Worm (Caenorhabditis elegans) whole organism, L4 larva: ENCODE results near the gene T03F6.4.

Experiments
- ces-1 ChIP-seq: fragments of 150-350 bp; sonication (generic microtip); optimal IDR thresholded peaks from 4 replicates; lab custom pipeline; 2014; ENCODE audit warnings: missing biosample characterization, missing genetic modification reagents, missing genetic modification characterization
- nhr-76 ChIP-seq: fragments of 150-350 bp; optimal IDR thresholded peaks from 2 replicates; lab custom pipeline; 2014; ENCODE audit warnings: missing biosample characterization, missing genetic modification characterization
- zag-1 ChIP-seq: fragments of 150-350 bp; optimal IDR thresholded peaks from 2 replicates; lab custom pipeline; 2014; ENCODE audit warnings: missing biosample characterization, missing genetic modification characterization

DNA sequence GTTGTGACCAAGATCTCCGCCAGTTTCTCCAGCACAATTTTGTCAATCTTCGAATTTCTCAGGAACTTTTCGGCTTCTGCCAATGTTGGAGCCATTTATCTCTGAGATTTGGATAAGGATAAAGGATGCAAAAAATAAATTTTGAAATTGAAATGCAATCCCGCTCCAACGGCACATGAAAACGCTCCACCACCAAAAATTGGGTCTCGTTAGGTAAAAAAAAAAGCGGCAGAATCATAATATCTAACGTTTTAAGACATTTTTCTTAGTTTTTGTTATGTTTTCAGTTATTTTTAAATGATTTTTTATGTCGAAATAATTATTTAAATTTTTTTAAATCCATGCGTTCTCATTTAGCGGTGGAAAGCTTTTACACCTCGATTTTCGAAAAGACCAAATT, 48.5 kb downstream of the T03F6.4 start, which contains the start of gene F45G2.7:
- TF ChIP-seq zag-1 (tag; lab: Kevin White, UChicago) (no peak), nhr-76 (tag; lab: Kevin White, UChicago) (no peak), ces-1 (GFP tag; lab: Kevin White, UChicago) (no peak)
